Worm (Caenorhabditis elegans): ENCODE data around the gene M163.9.

DNA sequence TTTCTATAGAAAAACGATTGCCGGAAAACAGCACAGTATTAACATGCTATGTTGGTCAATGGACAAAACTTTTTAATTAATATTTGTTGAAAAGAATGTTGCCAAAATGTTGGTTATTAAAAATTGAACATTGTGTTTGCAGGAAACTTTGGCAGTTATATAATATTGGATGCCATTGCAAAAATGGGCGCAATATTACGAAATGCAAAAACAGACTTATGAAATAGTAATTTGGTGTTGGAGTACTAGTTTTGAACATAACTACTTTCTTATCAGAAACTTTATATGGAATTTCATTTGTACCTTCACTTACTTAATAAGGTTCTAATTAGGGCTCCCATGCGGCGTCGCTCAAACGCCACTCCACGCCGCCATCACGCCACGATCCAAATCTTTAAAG lies 41.0 kb downstream of the M163.9 start:
- TF ChIP-seq pha-4 (tag; optimal IDR thresholded peaks at IDR 0.05) (no peak), sox-4 (tag; optimal IDR thresholded peaks at IDR 0.05) (no peak), ceh-34 (tag; optimal IDR thresholded peaks at IDR 0.05) (no peak), hlh-15 (tag; optimal IDR thresholded peaks at IDR 0.05) (no peak), lin-11 (tag; optimal IDR thresholded peaks at IDR 0.05) (no peak), C08G9.2 (tag; optimal IDR thresholded peaks at IDR 0.05) (no peak), rnt-1 (tag; optimal IDR thresholded peaks at IDR 0.05) (no peak), nhr-11 (tag; optimal IDR thresholded peaks at IDR 0.05) (no peak), ceh-30 (tag; optimal IDR thresholded peaks at IDR 0.05) (no peak), ahr-1 (tag; optimal IDR thresholded peaks at IDR 0.05) (no peak), nfya-1 (tag; optimal IDR thresholded peaks at IDR 0.05) (no peak)

Data from whole organism, late embryonic.